Fruit fly (Drosophila melanogaster): ENCODE results near the gene CG13685.

The CG13685 gene

dm6 chr3L:7792249-7792648, 45.1 kb downstream of the CG13685 start:
- peak; percentile 13 for TF ChIP-seq lab (GFP tag; optimal IDR thresholded peaks at IDR 0.05)
- TF ChIP-seq CG2712 (tag; optimal IDR thresholded peaks at IDR 0.05): peak; percentile 2
- no peak for TF ChIP-seq trh (GFP tag; optimal IDR thresholded peaks at IDR 0.05)
- TF ChIP-seq sr (GFP tag; IDR thresholded peaks at IDR 0.05): no peak
- no peak for TF ChIP-seq CG16815 (GFP tag; optimal IDR thresholded peaks at IDR 0.05)
- no peak for TF ChIP-seq Lim3 (GFP tag; IDR thresholded peaks at IDR 0.05)
- no peak for TF ChIP-seq Six4 (GFP tag; optimal IDR thresholded peaks at IDR 0.05)
- no peak for TF ChIP-seq CG17359 (tag; optimal IDR thresholded peaks at IDR 0.05)
- no peak for TF ChIP-seq NC2β (GFP tag; optimal IDR thresholded peaks at IDR 0.05)
- no peak for TF ChIP-seq seq (GFP tag; IDR thresholded peaks at IDR 0.05)
- TF ChIP-seq zfh1 (GFP tag; IDR thresholded peaks at IDR 0.05): no peak
- TF ChIP-seq kah (GFP tag; optimal IDR thresholded peaks at IDR 0.05): no peak
- TF ChIP-seq dmrt99B (tag; optimal IDR thresholded peaks at IDR 0.05): peak; percentile 10
- no peak for TF ChIP-seq Neu2 (GFP tag; optimal IDR thresholded peaks at IDR 0.05; ENCODE audit: borderline replicate concordance)
- peak; percentile 30 for TF ChIP-seq CG11504 (tag; optimal IDR thresholded peaks at IDR 0.05)
- no peak for TF ChIP-seq sqz (GFP tag; optimal IDR thresholded peaks at IDR 0.05)
- TF ChIP-seq Nf-YA (GFP tag; IDR thresholded peaks at IDR 0.05): no peak
- TF ChIP-seq Dip2 (GFP tag; IDR thresholded peaks at IDR 0.05): no peak
- no peak for TF ChIP-seq ara (GFP tag; IDR thresholded peaks at IDR 0.05)
- TF ChIP-seq zf30C (GFP tag; optimal IDR thresholded peaks at IDR 0.05): no peak
- no peak for TF ChIP-seq otp (GFP tag; IDR thresholded peaks at IDR 0.05)
- TF ChIP-seq CG1602 (GFP tag; optimal IDR thresholded peaks at IDR 0.05): no peak
- TF ChIP-seq pum (GFP tag; optimal IDR thresholded peaks at IDR 0.05): no peak
- TF ChIP-seq org-1 (GFP tag; optimal IDR thresholded peaks at IDR 0.05): no peak
- TF ChIP-seq Poxn (GFP tag; IDR thresholded peaks at IDR 0.05): no peak
- TF ChIP-seq PHDP (tag; optimal IDR thresholded peaks at IDR 0.05): peak; percentile 16
- no peak for TF ChIP-seq CG11456 (GFP tag; IDR thresholded peaks at IDR 0.05)
- no peak for TF ChIP-seq onecut (GFP tag; IDR thresholded peaks at IDR 0.05)
- no peak for TF ChIP-seq hkb (optimal IDR thresholded peaks at IDR 0.05)
- peak; percentile 24; the same call in 1 of the 2 replicates for TF ChIP-seq hkb (GFP tag; IDR thresholded peaks at IDR 0.05)
- no peak for TF ChIP-seq CG1647 (GFP tag; optimal IDR thresholded peaks at IDR 0.05)
- TF ChIP-seq row (GFP tag; IDR thresholded peaks at IDR 0.05): 0 out of 3 replicates have a peak, but pooled peaks have one; percentile 34
- TF ChIP-seq Abd-B (GFP tag; optimal IDR thresholded peaks at IDR 0.05): no peak
- no peak for TF ChIP-seq Oli (tag; optimal IDR thresholded peaks at IDR 0.05)
- TF ChIP-seq sob (GFP tag; IDR thresholded peaks at IDR 0.05): peak; percentile 36; the same call in 1 of the 2 replicates
- no peak for TF ChIP-seq Meics (GFP tag; optimal IDR thresholded peaks at IDR 0.05)
- TF ChIP-seq Sox102F (GFP tag; optimal IDR thresholded peaks at IDR 0.05): peak; percentile 51
- TF ChIP-seq CG11695 (GFP tag; IDR thresholded peaks at IDR 0.05): 0 out of 3 replicates have a peak, but pooled peaks have one; percentile 9
- TF ChIP-seq CG9932 (GFP tag; IDR thresholded peaks at IDR 0.05): no peak
- TF ChIP-seq CG10462 (GFP tag; optimal IDR thresholded peaks at IDR 0.05): no peak
- TF ChIP-seq sens-2 (GFP tag; IDR thresholded peaks at IDR 0.05): 0 out of 2 replicates have a peak, but pooled peaks have one; percentile 31
- TF ChIP-seq CG12299 (tag; optimal IDR thresholded peaks at IDR 0.05): no peak
- TF ChIP-seq CG8290 (GFP tag; optimal IDR thresholded peaks at IDR 0.05): no peak
- TF ChIP-seq CG8290 (tag; optimal IDR thresholded peaks at IDR 0.05): no peak
- peak; percentile 17; the same call in 1 of the 3 replicates for TF ChIP-seq tgo (GFP tag; IDR thresholded peaks at IDR 0.05)
- no peak for TF ChIP-seq Fer1 (GFP tag; optimal IDR thresholded peaks at IDR 0.05)
- TF ChIP-seq CG7963 (GFP tag; IDR thresholded peaks at IDR 0.05; ENCODE audit: partially characterized antibody): no peak
- no peak for TF ChIP-seq CG10959 (GFP tag; IDR thresholded peaks at IDR 0.05)
- no peak for TF ChIP-seq Hey (tag; optimal IDR thresholded peaks at IDR 0.05)
- no peak for TF ChIP-seq TFAM (GFP tag; optimal IDR thresholded peaks at IDR 0.05)
- TF ChIP-seq CG9797 (GFP tag; optimal IDR thresholded peaks at IDR 0.05): no peak
- TF ChIP-seq tin (GFP tag; optimal IDR thresholded peaks at IDR 0.05): no peak
- TF ChIP-seq nom (GFP tag; optimal IDR thresholded peaks at IDR 0.05): no peak
